Worm (Caenorhabditis elegans): ENCODE data around the gene Y54G2A.41.
"Not testable (repeated sequence)": the region's sequence is repeated elsewhere in the genome, so short reads cannot be mapped to it uniquely, and the experiment has no call there.

Gene Y54G2A.41

DNA sequence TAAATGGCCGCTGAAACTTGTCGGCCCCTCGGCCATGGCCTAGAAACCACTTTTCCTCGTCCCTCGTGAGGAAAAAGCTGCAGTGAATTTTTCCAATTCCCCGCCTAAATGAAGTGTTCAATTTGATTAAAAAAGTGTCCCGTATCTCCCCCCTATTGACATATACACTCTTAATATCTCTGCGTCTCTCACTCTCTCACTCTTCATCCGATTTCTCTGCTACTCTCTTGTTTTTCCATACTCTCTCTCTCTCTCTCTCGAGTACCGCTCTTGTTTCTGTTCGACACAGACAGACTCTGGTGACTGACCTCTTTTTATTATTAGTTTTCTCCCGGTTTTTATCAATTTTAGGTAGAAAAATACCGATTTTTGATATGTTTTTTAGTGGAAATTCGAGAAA is 33.4 kb downstream of the Y54G2A.41 start (continued):
- TF ChIP-seq Y105C5A.15 (GFP tag; IDR thresholded peaks at IDR 0.05) = no peak
- no peak for TF ChIP-seq aha-1 (tag)
- peak in 1 of 2 experiments; percentile 49 for TF ChIP-seq lsy-2 (tag; optimal IDR thresholded peaks at IDR 0.05)
- 0 out of 2 replicates have a peak, but pooled peaks have one; percentile 43 for TF ChIP-seq T26A8.4 (GFP tag; IDR thresholded peaks at IDR 0.05)
- TF ChIP-seq F26F4.8 (GFP tag; conservative IDR thresholded peaks at IDR 0.05) = no peak
- TF ChIP-seq zfp-2 (tag; optimal IDR thresholded peaks at IDR 0.05) = no peak
- TF ChIP-seq F49E8.2 (tag; optimal IDR thresholded peaks at IDR 0.05; ENCODE audit: borderline replicate concordance) = no peak
- no peak for TF ChIP-seq zip-2 (tag; optimal IDR thresholded peaks at IDR 0.05)
- TF ChIP-seq gei-8 (GFP tag; optimal IDR thresholded peaks at IDR 0.05) = no peak
- TF ChIP-seq dve-1 (tag; optimal IDR thresholded peaks at IDR 0.05; ENCODE audit: insufficient read depth) = peak; percentile 58
- TF ChIP-seq nhr-6 (tag; optimal IDR thresholded peaks at IDR 0.05) = peak; percentile 28
- TF ChIP-seq hlh-11 (tag; optimal IDR thresholded peaks at IDR 0.05) = peak; percentile 53
- no peak for TF ChIP-seq pha-4 (GFP tag; IDR thresholded peaks at IDR 0.05)
- TF ChIP-seq pha-4 (tag; optimal IDR thresholded peaks at IDR 0.05) = no peak
- no peak for TF ChIP-seq ZK546.5 (tag; optimal IDR thresholded peaks at IDR 0.05)
- no peak for TF ChIP-seq lin-15B (tag; optimal IDR thresholded peaks at IDR 0.05)
- peak; percentile 31 for TF ChIP-seq nhr-28 (tag; optimal IDR thresholded peaks at IDR 0.05)
- peak; percentile 40 for TF ChIP-seq mep-1 (tag; optimal IDR thresholded peaks at IDR 0.05)

DNA sequence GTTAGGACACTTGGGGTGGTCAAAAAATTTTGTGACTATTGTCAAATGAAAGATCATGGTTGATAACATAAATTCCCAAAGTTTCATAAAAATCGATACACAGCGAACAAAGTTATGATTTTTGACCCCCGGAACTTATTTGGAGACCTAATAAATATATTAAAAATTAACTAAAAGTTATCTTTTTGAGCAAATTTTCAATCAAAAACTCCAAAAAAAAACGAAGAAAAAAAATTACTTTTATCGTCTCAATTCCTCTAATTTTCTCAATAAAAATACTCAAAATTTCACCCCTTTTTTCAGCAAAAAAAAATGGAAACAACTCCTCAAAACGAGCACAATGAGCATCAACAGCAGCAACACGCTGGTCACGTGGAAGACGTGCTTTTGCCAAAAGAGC is 36.7 kb downstream of the Y54G2A.41 start, which contains the start of gene atln-1:
Gene atln-1 (plus strand): TSS at position 301 of the 400 bp plus-strand sequence.
- not testable (repeated sequence) for TF ChIP-seq ceh-44, daf-8, dmd-8 (GFP tag; IDR thresholded peaks at IDR 0.05)

DNA sequence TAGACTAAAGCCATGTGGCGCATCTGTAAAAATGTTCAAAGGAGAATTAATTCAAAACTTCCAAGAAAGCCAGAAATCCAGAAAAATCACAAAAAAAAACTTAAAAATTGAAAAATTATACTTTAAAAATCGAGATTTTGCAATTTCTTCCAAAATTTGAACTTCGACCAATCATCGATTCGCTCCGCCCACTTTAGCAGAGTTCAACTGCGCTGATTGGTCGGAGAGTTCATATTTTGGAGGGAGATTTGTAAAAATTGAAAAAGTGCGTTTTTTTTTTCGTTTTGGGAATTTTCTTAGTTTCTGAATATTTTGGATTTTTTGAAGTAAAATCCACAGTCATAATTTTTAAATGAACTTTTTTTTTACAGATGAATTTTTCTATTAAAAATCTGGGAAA is 42.3 kb downstream of the Y54G2A.41 start:
- no peak for TF ChIP-seq lim-7 (GFP tag; IDR thresholded peaks at IDR 0.05)
- TF ChIP-seq jun-1 (tag; optimal IDR thresholded peaks at IDR 0.05) = no peak
- TF ChIP-seq hlh-30 (tag; optimal IDR thresholded peaks at IDR 0.05; ENCODE audit: insufficient read depth) = no peak
- TF ChIP-seq spr-1 (tag; optimal IDR thresholded peaks at IDR 0.05) = no peak
- TF ChIP-seq unc-39 (tag; optimal IDR thresholded peaks at IDR 0.05) = no peak
- no peak for TF ChIP-seq madf-9 (GFP tag; conservative IDR thresholded peaks at IDR 0.05)
- no peak for TF ChIP-seq nhr-48 (tag; optimal IDR thresholded peaks at IDR 0.05)
- TF ChIP-seq nhr-111 (GFP tag; optimal IDR thresholded peaks at IDR 0.05) = no peak
- TF ChIP-seq fos-1 (tag; optimal IDR thresholded peaks at IDR 0.05) = no peak
- TF ChIP-seq ztf-11 (tag; optimal IDR thresholded peaks at IDR 0.05) = no peak
- no peak for TF ChIP-seq lin-13 (GFP tag; optimal IDR thresholded peaks at IDR 0.05)
- no peak for TF ChIP-seq spr-3 (GFP tag; optimal IDR thresholded peaks at IDR 0.05)
- no peak for TF ChIP-seq mxl-3 (GFP tag; optimal IDR thresholded peaks at IDR 0.05)
- TF ChIP-seq snpc-4 (tag; optimal IDR thresholded peaks at IDR 0.05) = no peak
- TF ChIP-seq set-16 (GFP tag; IDR thresholded peaks at IDR 0.05) = no peak
- no peak for TF ChIP-seq ces-1 (GFP tag; optimal IDR thresholded peaks at IDR 0.05)
- no peak for TF ChIP-seq daf-19 (GFP tag; conservative IDR thresholded peaks at IDR 0.05)
- TF ChIP-seq hlh-11 (tag; optimal IDR thresholded peaks at IDR 0.05) = no peak
- no peak for TF ChIP-seq hmg-1.1 (GFP tag; IDR thresholded peaks at IDR 0.05)
- no peak for TF ChIP-seq zag-1 (tag; optimal IDR thresholded peaks at IDR 0.05)
